Worm (Caenorhabditis elegans) whole organism, L4/young adult: ENCODE data around the gene ZC84.7.

Experiments used
- W03F9.2 ChIP-seq: fragments of 150-350 bp; optimal IDR thresholded peaks from 2 replicates; lab custom pipeline; 2014; ENCODE audit warnings: missing biosample characterization, missing genetic modification characterization
- dao-5 ChIP-seq: sonication (generic microtip); optimal IDR thresholded peaks from 2 replicates; lab custom pipeline; 2016; ENCODE audit warnings: missing genotype, missing genetic modification characterization, moderate library complexity, missing compliant biosample characterization
- him-1 ChIP-seq: sonication (generic microtip); optimal IDR thresholded peaks from 2 replicates; lab custom pipeline; 2016; ENCODE audit warnings: missing genotype, missing genetic modification reagents, missing genetic modification characterization, missing compliant biosample characterization

- TF ChIP-seq W03F9.2 (tag; lab: Kevin White, UChicago) (no peak), him-1 (tag; lab: Kevin White, UChicago) (no peak), dao-5 (no peak)
These were observed 40.1 kb upstream of the ZC84.7 start, which contains the start of gene ZK512.8 for ce11 chrIII:9145765-9146164.
